Fruit fly (Drosophila melanogaster) whole organism, embryonic: Measurements from ENCODE around the gene Vm26Ab.

Experiments used
- B-H1 ChIP-seq: fragments of 200-800 bp; sonication (Bioruptor generic); IDR thresholded peaks from 3 replicates; pipeline ENCODE4 v1.3.6; 2022; ENCODE audit warnings: missing biosample characterization, missing genetic modification characterization
- BtbVII ChIP-seq: fragments of 200-800 bp; sonication (Bioruptor generic); optimal IDR thresholded peaks from 3 replicates; lab custom pipeline; 2017; ENCODE audit warnings: missing biosample characterization, mild to moderate bottlenecking, missing genetic modification characterization
- CG10321 ChIP-seq: fragments of 200-800 bp; sonication (Bioruptor generic); IDR thresholded peaks from 2 replicates; pipeline ENCODE4 v1.3.6; 2022; ENCODE audit warnings: missing biosample characterization, missing genetic modification characterization
- CG10366 ChIP-seq: fragments of 200-800 bp; sonication (Bioruptor generic); IDR thresholded peaks from 2 replicates; pipeline ENCODE4 v1.3.6; 2022; ENCODE audit warnings: missing biosample characterization, missing genetic modification characterization
- CG11398 ChIP-seq: fragments of 200-800 bp; sonication (Bioruptor generic); optimal IDR thresholded peaks from 2 replicates; lab custom pipeline; 2016; ENCODE audit warnings: missing biosample characterization, missing genetic modification characterization
- CG12236 ChIP-seq: fragments of 200-800 bp; sonication (Bioruptor generic); optimal IDR thresholded peaks from 2 replicates; lab custom pipeline; 2016; ENCODE audit warnings: missing biosample characterization, missing genetic modification characterization
- CG12391 ChIP-seq: fragments of 200-800 bp; sonication (Bioruptor generic); optimal IDR thresholded peaks from 3 replicates; lab custom pipeline; 2018; ENCODE audit warnings: missing biosample characterization, mild to moderate bottlenecking, missing genetic modification characterization, moderate library complexity
- CG13123 ChIP-seq: fragments of 200-800 bp; sonication (Bioruptor generic); optimal IDR thresholded peaks from 2 replicates; lab custom pipeline; 2016; ENCODE audit warnings: missing biosample characterization, missing genetic modification characterization
- CG15479 ChIP-seq: fragments of 200-800 bp; sonication (Bioruptor generic); optimal IDR thresholded peaks from 3 replicates; lab custom pipeline; 2019; ENCODE audit warnings: missing biosample characterization, mild to moderate bottlenecking, missing genetic modification characterization, moderate library complexity
- CG1603 ChIP-seq: fragments of 200-800 bp; sonication (Bioruptor generic); optimal IDR thresholded peaks from 2 replicates; lab custom pipeline; 2019; ENCODE audit warnings: missing biosample characterization, mild to moderate bottlenecking, missing genetic modification characterization, moderate library complexity
- CG2889 ChIP-seq: fragments of 200-800 bp; sonication (Bioruptor generic); IDR thresholded peaks from 3 replicates; pipeline ENCODE4 v1.3.6; 2022; ENCODE audit warnings: missing biosample characterization, missing genetic modification characterization
- CG32532 ChIP-seq: fragments of 200-800 bp; sonication (Bioruptor generic); IDR thresholded peaks from 2 replicates; pipeline ENCODE4 v1.3.6; 2022; ENCODE audit warnings: missing biosample characterization, missing genetic modification characterization
- CG4730 ChIP-seq: fragments of 200-800 bp; sonication (Bioruptor generic); IDR thresholded peaks from 2 replicates; pipeline ENCODE4 v1.3.6; 2022; ENCODE audit warnings: missing biosample characterization, missing genetic modification characterization
- CG7987 ChIP-seq: fragments of 200-800 bp; sonication (Bioruptor generic); optimal IDR thresholded peaks from 2 replicates; lab custom pipeline; 2018; ENCODE audit warnings: missing biosample characterization, mild to moderate bottlenecking, missing genetic modification characterization, moderate library complexity
- CG8290 ChIP-seq, 3 experiments: fragments of 200-800 bp; sonication (Bioruptor generic); optimal IDR thresholded peaks; 2 replicates each; lab custom pipeline; 2016 to 2019; ENCODE audit warnings: missing biosample characterization in 3 of 3, missing genetic modification characterization in 3 of 3, mild to moderate bottlenecking in 2 of 3, moderate library complexity in 1 of 3
- CG8388 ChIP-seq: fragments of 200-800 bp; sonication (Bioruptor generic); optimal IDR thresholded peaks from 2 replicates; lab custom pipeline; 2019; ENCODE audit warnings: missing biosample characterization, mild to moderate bottlenecking, missing genetic modification characterization, moderate library complexity
- CG8924 ChIP-seq: fragments of 200-800 bp; optimal IDR thresholded peaks from 3 replicates; lab custom pipeline; 2019; ENCODE audit warnings: missing biosample characterization, mild to moderate bottlenecking, missing genetic modification characterization, moderate library complexity
- CG8944 ChIP-seq: fragments of 200-800 bp; sonication (Bioruptor generic); optimal IDR thresholded peaks from 3 replicates; lab custom pipeline; 2016; ENCODE audit warnings: missing biosample characterization, missing genetic modification characterization
- CG9797 ChIP-seq: fragments of 200-800 bp; sonication (Bioruptor generic); optimal IDR thresholded peaks from 3 replicates; lab custom pipeline; 2018; ENCODE audit warnings: missing biosample characterization, mild to moderate bottlenecking, missing genetic modification characterization
- CG9932 ChIP-seq: fragments of 200-800 bp; sonication (Bioruptor generic); IDR thresholded peaks from 2 replicates; pipeline ENCODE4 v1.3.6; 2022; ENCODE audit warnings: missing biosample characterization, missing genetic modification characterization
- CkIIα-i1 ChIP-seq: fragments of 200-800 bp; sonication (Bioruptor generic); IDR thresholded peaks from 2 replicates; pipeline ENCODE4 v1.3.6; 2022; ENCODE audit warnings: missing biosample characterization, missing genetic modification characterization
- Hsf ChIP-seq: fragments of 200-800 bp; sonication (Bioruptor generic); optimal IDR thresholded peaks from 3 replicates; lab custom pipeline; 2016; ENCODE audit warnings: missing biosample characterization, missing genetic modification characterization
- Mes4 ChIP-seq: fragments of 200-800 bp; sonication (Bioruptor generic); optimal IDR thresholded peaks from 2 replicates; lab custom pipeline; 2016; ENCODE audit warnings: missing biosample characterization, missing genetic modification characterization
- Mrtf ChIP-seq: fragments of 200-800 bp; sonication (Bioruptor generic); IDR thresholded peaks from 3 replicates; pipeline ENCODE4 v1.3.6; 2022; ENCODE audit warnings: missing biosample characterization, missing genetic modification characterization
- Optix ChIP-seq: fragments of 200-800 bp; sonication (Bioruptor generic); IDR thresholded peaks from 3 replicates; pipeline ENCODE4 v1.3.6; 2022; ENCODE audit warnings: missing biosample characterization, missing genetic modification characterization
- Pdp1 ChIP-seq, 2 experiments: fragments of 200-800 bp; sonication (Bioruptor generic); optimal IDR thresholded peaks; 3 replicates each; lab custom pipeline; 2016; ENCODE audit warnings: missing biosample characterization in 2 of 2, missing genetic modification characterization in 2 of 2, mild to moderate bottlenecking in 1 of 2, moderate library complexity in 1 of 2
- Xbp1 ChIP-seq: fragments of 200-800 bp; sonication (Bioruptor generic); optimal IDR thresholded peaks from 3 replicates; lab custom pipeline; 2016; ENCODE audit warnings: missing biosample characterization, mild to moderate bottlenecking, missing genetic modification characterization
- YL-1 ChIP-seq: fragments of 200-800 bp; sonication (Bioruptor generic); optimal IDR thresholded peaks from 3 replicates; lab custom pipeline; 2017; ENCODE audit warnings: missing biosample characterization, mild to moderate bottlenecking, missing genetic modification characterization
- aop ChIP-seq: fragments of 200-800 bp; sonication (Bioruptor generic); IDR thresholded peaks from 2 replicates; pipeline ENCODE4 v1.3.6; 2022; ENCODE audit warnings: missing biosample characterization, missing genetic modification characterization
- az2 ChIP-seq: fragments of 200-800 bp; sonication (Bioruptor generic); optimal IDR thresholded peaks from 3 replicates; lab custom pipeline; 2016; ENCODE audit warnings: missing biosample characterization, missing genetic modification characterization
- bsh ChIP-seq, 2 experiments: fragments of 200-800 bp; sonication (Bioruptor generic); optimal IDR thresholded peaks; 2 replicates each; lab custom pipeline; 2017 to 2018; ENCODE audit warnings: mild to moderate bottlenecking in 2 of 2, missing biosample characterization in 2 of 2, missing genetic modification characterization in 2 of 2, moderate library complexity in 1 of 2
- dm ChIP-seq: fragments of 200-800 bp; sonication (Bioruptor generic); optimal IDR thresholded peaks from 3 replicates; lab custom pipeline; 2016; ENCODE audit warnings: missing biosample characterization, missing genetic modification characterization
- dysf ChIP-seq: fragments of 200-800 bp; sonication (Bioruptor generic); IDR thresholded peaks from 3 replicates; pipeline ENCODE4 v1.3.6; 2022; ENCODE audit warnings: missing biosample characterization, missing genetic modification characterization
- emc ChIP-seq: fragments of 200-800 bp; sonication (Bioruptor generic); optimal IDR thresholded peaks from 2 replicates; lab custom pipeline; 2016; ENCODE audit warnings: missing biosample characterization, missing genetic modification characterization
- exex ChIP-seq: fragments of 200-800 bp; sonication (Bioruptor generic); optimal IDR thresholded peaks from 4 replicates; lab custom pipeline; 2018; ENCODE audit warnings: missing biosample characterization, mild to moderate bottlenecking, missing genetic modification characterization, moderate library complexity
- fd102C ChIP-seq: fragments of 200-800 bp; sonication (Bioruptor generic); optimal IDR thresholded peaks from 2 replicates; lab custom pipeline; 2018; ENCODE audit warnings: missing biosample characterization, mild to moderate bottlenecking, missing genetic modification characterization, moderate library complexity
- gcm2 ChIP-seq: fragments of 200-800 bp; sonication (Bioruptor generic); optimal IDR thresholded peaks from 2 replicates; lab custom pipeline; 2016; ENCODE audit warnings: missing biosample characterization, missing genetic modification characterization
- hth ChIP-seq: fragments of >200 bp; optimal IDR thresholded peaks from 2 replicates; lab custom pipeline; 2017; ENCODE audit warnings: inconsistent platforms
- kay ChIP-seq: fragments of 200-800 bp; sonication (Bioruptor generic); optimal IDR thresholded peaks from 2 replicates; lab custom pipeline; 2016; ENCODE audit warnings: missing biosample characterization, missing genetic modification characterization
- lmd ChIP-seq: fragments of 200-800 bp; sonication (Bioruptor generic); IDR thresholded peaks from 2 replicates; pipeline ENCODE4 v1.3.6; 2022; ENCODE audit warnings: missing biosample characterization, missing genetic modification characterization
- org-1 ChIP-seq: fragments of 200-800 bp; sonication (Bioruptor generic); optimal IDR thresholded peaks from 2 replicates; lab custom pipeline; 2017; ENCODE audit warnings: missing biosample characterization, missing genetic modification characterization
- pb ChIP-seq: fragments of 200-800 bp; sonication (Bioruptor generic); optimal IDR thresholded peaks from 3 replicates; lab custom pipeline; 2016; ENCODE audit warnings: missing biosample characterization, missing genetic modification characterization
- prd ChIP-seq, 3 experiments: fragments of >200 bp in 2 of 3; fragments of 200-800 bp in 1 of 3; sonication (Bioruptor generic) in 1 of 3; optimal IDR thresholded peaks in 2 of 3; IDR thresholded peaks in 1 of 3; 2 replicates in 2 of 3; 3 replicates in 1 of 3; pipeline versions ENCODE4 v1.3.6 to Lab custom; 2017 to 2022; ENCODE audit warnings: missing biosample characterization in 1 of 3, missing genetic modification characterization in 1 of 3
- sc ChIP-seq, 3 experiments: fragments of >200 bp in 2 of 3; fragments of 200-800 bp in 1 of 3; sonication (Bioruptor generic) in 1 of 3; optimal IDR thresholded peaks; 2 replicates in 2 of 3; 3 replicates in 1 of 3; lab custom pipeline; 2017; ENCODE audit warnings: mild to moderate bottlenecking in 1 of 3, missing biosample characterization in 1 of 3, missing genetic modification characterization in 1 of 3, missing genetic modification reagents in 1 of 3
- seq ChIP-seq: fragments of 200-800 bp; sonication (Bioruptor generic); IDR thresholded peaks from 2 replicates; pipeline ENCODE4 v1.3.6; 2022; ENCODE audit warnings: missing biosample characterization, missing genetic modification characterization
- sim ChIP-seq: fragments of 200-800 bp; sonication (Bioruptor generic); IDR thresholded peaks from 2 replicates; pipeline ENCODE4 v1.3.6; 2022; ENCODE audit warnings: missing biosample characterization, missing genetic modification characterization
- sqz ChIP-seq: fragments of 200-800 bp; sonication (Bioruptor generic); optimal IDR thresholded peaks from 3 replicates; lab custom pipeline; 2018; ENCODE audit warnings: missing biosample characterization, mild to moderate bottlenecking, missing genetic modification characterization
- tio ChIP-seq: fragments of 200-800 bp; sonication (Bioruptor generic); optimal IDR thresholded peaks from 2 replicates; lab custom pipeline; 2017; ENCODE audit warnings: missing biosample characterization, missing genetic modification characterization, inconsistent platforms
- usp ChIP-seq: fragments of >200 bp; optimal IDR thresholded peaks from 2 replicates; lab custom pipeline; 2017; ENCODE audit warnings: missing biosample characterization, missing genetic modification characterization
- zen2 ChIP-seq: fragments of 200-800 bp; sonication (Bioruptor generic); IDR thresholded peaks from 3 replicates; pipeline ENCODE4 v1.3.6; 2022; ENCODE audit warnings: missing biosample characterization, missing genetic modification characterization; ENCODE audit not compliant: partially characterized antibody

Vm26Ab gene

dm6 chr2L:5997609-5998229 lies 40.9 kb downstream of the Vm26Ab start (continued):
- TF ChIP-seq lmd (no peak), org-1 (GFP tag; lab: Kevin White, UChicago) (peak; percentile 50), Optix (GFP tag; lab: Robert Waterston, UW) (no peak), B-H1 (GFP tag; lab: Robert Waterston, UW) (no peak), CG2889 (no peak), zen2 (GFP tag; lab: Robert Waterston, UW) (no peak), Mrtf (no peak), dm (GFP tag; lab: Kevin White, UChicago) (no peak), CkIIα-i1 (GFP tag; lab: Robert Waterston, UW) (no peak), CG9797 (GFP tag; lab: Kevin White, UChicago) (peak; percentile 27), YL-1 (GFP tag; lab: Kevin White, UChicago) (peak; percentile 39), dysf (GFP tag; lab: Robert Waterston, UW) (peak; percentile 25; the same call in 1 of the 3 replicates), emc (no peak), Mes4 (GFP tag; lab: Kevin White, UChicago) (peak; percentile 51), Hsf (GFP tag; lab: Kevin White, UChicago) (no peak), CG32532 (GFP tag; lab: Robert Waterston, UW) (0 out of 2 replicates have a peak, but pooled peaks have one; percentile 12), CG10321 (GFP tag; lab: Robert Waterston, UW) (no peak), CG11398 (GFP tag; lab: Kevin White, UChicago) (no peak), seq (GFP tag; lab: Robert Waterston, UW) (no peak), CG12236 (GFP tag; lab: Kevin White, UChicago) (no peak), CG4730 (GFP tag; lab: Robert Waterston, UW) (no peak), fd102C (GFP tag; lab: Kevin White, UChicago) (peak; percentile 13), bsh (GFP tag; optimal IDR thresholded peaks at IDR 0.05; lab: Kevin White, UChicago) (peak; percentile 13 to 56), CG8924 (tag; lab: Kevin White, UChicago) (peak; percentile 43), CG8944 (no peak), prd (optimal IDR thresholded peaks at IDR 0.05; lab: Kevin White, UChicago) (no peak), prd (GFP tag; IDR thresholded peaks at IDR 0.05; lab: Robert Waterston, UW) (no peak), CG8290 (GFP tag; optimal IDR thresholded peaks at IDR 0.05; lab: Kevin White, UChicago) (peak; percentile 37), CG8290 (tag; optimal IDR thresholded peaks at IDR 0.05; lab: Kevin White, UChicago) (peak in 1 of 2 experiments; percentile 37), usp (no peak), exex (tag; lab: Kevin White, UChicago) (peak; percentile 4), az2 (GFP tag; lab: Kevin White, UChicago) (no peak), pb (GFP tag; lab: Kevin White, UChicago) (peak; percentile 46), tio (no peak), sqz (peak; percentile 45), kay (GFP tag; lab: Kevin White, UChicago) (no peak), aop (GFP tag; lab: Robert Waterston, UW) (0 out of 2 replicates have a peak, but pooled peaks have one; percentile 3), CG1603 (tag; lab: Kevin White, UChicago) (no peak), CG7987 (peak; percentile 66), sc (optimal IDR thresholded peaks at IDR 0.05; lab: Kevin White, UChicago) (no peak), sc (GFP tag; optimal IDR thresholded peaks at IDR 0.05; lab: Kevin White, UChicago) (no peak), hth (lab: Kevin White, UChicago) (no peak), CG8388 (peak; percentile 57), CG10366 (GFP tag; lab: Robert Waterston, UW) (no peak), CG12391 (tag; lab: Kevin White, UChicago) (peak; percentile 41), Xbp1 (no peak), CG9932 (GFP tag; lab: Robert Waterston, UW) (no peak), sim (no peak), BtbVII (GFP tag; lab: Kevin White, UChicago) (peak; percentile 79), CG13123 (no peak), Pdp1 (GFP tag; optimal IDR thresholded peaks at IDR 0.05; lab: Kevin White, UChicago) (no peak), CG15479 (GFP tag; lab: Kevin White, UChicago) (peak; percentile 10), gcm2 (no peak)
